Worm (Caenorhabditis elegans) whole organism, late embryonic: ENCODE results near the gene sre-55.
"Not testable (repeated sequence)": the region's sequence is repeated elsewhere in the genome, so short reads cannot be mapped to it uniquely, and the experiment has no call there.

Source experiments
- K02D7.2 ChIP-seq: sonication (generic microtip); optimal IDR thresholded peaks from 2 replicates; lab custom pipeline; 2017; ENCODE audit warnings: mild to moderate bottlenecking, missing genetic modification characterization, missing compliant biosample characterization
- T23F11.4 ChIP-seq: fragments of 200-800 bp; sonication (Bioruptor generic); optimal IDR thresholded peaks from 2 replicates; lab custom pipeline; 2018; ENCODE audit warnings: mild to moderate bottlenecking, missing genetic modification characterization, missing compliant biosample characterization
- ahr-1 ChIP-seq: sonication (generic microtip); optimal IDR thresholded peaks from 2 replicates; lab custom pipeline; 2016; ENCODE audit warnings: missing genetic modification characterization, missing compliant biosample characterization
- ama-1 ChIP-seq: fragments of 150-350 bp; optimal IDR thresholded peaks from 2 replicates; lab custom pipeline; 2014
- fax-1 ChIP-seq: sonication (generic microtip); optimal IDR thresholded peaks from 2 replicates; lab custom pipeline; 2016; ENCODE audit warnings: missing genotype, missing genetic modification characterization, missing compliant biosample characterization
- hlh-8 ChIP-seq: sonication (generic microtip); optimal IDR thresholded peaks from 2 replicates; lab custom pipeline; 2016; ENCODE audit warnings: missing genotype, missing genetic modification characterization, missing compliant biosample characterization
- lim-6 ChIP-seq: sonication (generic microtip); optimal IDR thresholded peaks from 2 replicates; lab custom pipeline; 2016; ENCODE audit warnings: missing genetic modification characterization, missing compliant biosample characterization
- npax-4 ChIP-seq: sonication (generic microtip); optimal IDR thresholded peaks from 2 replicates; lab custom pipeline; 2016; ENCODE audit warnings: missing genetic modification characterization, missing compliant biosample characterization
- pqm-1 ChIP-seq: sonication (generic microtip); optimal IDR thresholded peaks from 2 replicates; lab custom pipeline; 2016; ENCODE audit warnings: missing genetic modification characterization, missing compliant biosample characterization
- pros-1 ChIP-seq: fragments of 150-350 bp; optimal IDR thresholded peaks from 2 replicates; lab custom pipeline; 2014; ENCODE audit warnings: missing biosample characterization, missing genetic modification reagents, missing genetic modification characterization
- ttx-3 ChIP-seq: sonication (generic microtip); optimal IDR thresholded peaks from 2 replicates; lab custom pipeline; 2016; ENCODE audit warnings: missing genetic modification reagents, missing genetic modification characterization, missing compliant biosample characterization
- unc-55 ChIP-seq: sonication (generic microtip); optimal IDR thresholded peaks from 2 replicates; lab custom pipeline; 2017; ENCODE audit warnings: missing biosample characterization, missing genetic modification reagents, missing genetic modification characterization

ce11 chrII:12318541-12318940 lies 10.6 kb upstream of the sre-55 start, which contains the start of gene sre-49:
- TF ChIP-seq npax-4 (tag; lab: Kevin White, UChicago); ahr-1 (tag; lab: Kevin White, UChicago); fax-1; ama-1 (lab: Kevin White, UChicago); T23F11.4 (GFP tag; lab: Kevin White, UChicago); unc-55 (GFP tag; lab: Kevin White, UChicago); pqm-1 (tag; lab: Kevin White, UChicago); pros-1; lim-6 (tag; lab: Kevin White, UChicago); hlh-8; K02D7.2 (tag; lab: Kevin White, UChicago); ttx-3: not testable (repeated sequence)
